Worm (Caenorhabditis elegans): ENCODE data around the gene hhat-1.

DNA sequence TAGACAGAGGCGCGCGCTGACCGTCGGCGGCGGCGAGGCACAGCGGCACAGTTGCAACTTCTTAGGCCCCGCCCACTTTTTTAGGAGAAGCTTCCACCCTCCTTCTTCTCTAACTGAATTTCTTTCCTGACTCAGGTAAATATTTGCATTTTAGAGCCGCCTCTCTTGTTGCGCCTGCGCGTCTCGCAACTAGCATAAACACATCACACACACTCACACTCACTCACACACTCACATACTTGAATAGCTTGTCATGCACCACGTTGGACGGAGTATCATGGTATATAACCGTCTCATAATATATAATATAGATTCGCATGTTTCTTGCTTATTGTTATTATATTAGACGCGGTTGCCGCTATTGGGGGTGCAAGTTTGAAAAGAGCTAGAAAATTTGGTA lies 6.1 kb downstream of the hhat-1 start, which contains the start of gene unc-52:
- TF ChIP-seq egrh-3 (GFP tag; IDR thresholded peaks at IDR 0.05) (no peak), ceh-27 (GFP tag; optimal IDR thresholded peaks at IDR 0.05) (no peak), pha-4 (tag; optimal IDR thresholded peaks at IDR 0.05) (no peak)
